Worm (Caenorhabditis elegans): ENCODE data around the gene dpf-1.

DNA sequence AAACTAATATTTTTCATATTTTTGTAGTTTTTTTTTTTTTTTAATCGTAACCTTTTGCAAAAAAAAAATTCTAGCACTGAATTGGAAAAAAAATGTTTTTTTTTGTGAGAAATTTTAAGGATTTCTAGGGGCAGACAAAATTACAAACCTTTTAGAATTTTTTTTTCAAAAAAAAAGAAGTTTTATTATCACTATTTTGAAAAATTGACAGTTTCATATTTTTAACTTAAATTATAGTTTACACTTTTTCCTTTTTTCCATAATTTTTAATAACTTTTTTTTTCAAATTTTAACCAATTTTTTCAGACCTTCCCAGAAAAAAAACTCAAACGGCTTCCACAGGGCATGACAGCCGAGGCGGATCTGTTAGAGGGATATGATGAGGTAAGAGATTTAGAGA, at the start of gene dpf-1:
- TF ChIP-seq nhr-11 (tag; optimal IDR thresholded peaks at IDR 0.05) = no peak
- TF ChIP-seq ztf-4 (tag; optimal IDR thresholded peaks at IDR 0.05) = no peak
- no peak for TF ChIP-seq pqm-1 (tag; optimal IDR thresholded peaks at IDR 0.05)
- TF ChIP-seq lin-15B (tag; optimal IDR thresholded peaks at IDR 0.05) = no peak
- TF ChIP-seq unc-39 (tag; optimal IDR thresholded peaks at IDR 0.05) = no peak
- no peak for TF ChIP-seq ceh-82 (tag; optimal IDR thresholded peaks at IDR 0.05)
- no peak for TF ChIP-seq ztf-11 (tag; optimal IDR thresholded peaks at IDR 0.05)
- no peak for TF ChIP-seq elt-2 (tag; optimal IDR thresholded peaks at IDR 0.05)
- no peak for TF ChIP-seq skn-1 (tag; optimal IDR thresholded peaks at IDR 0.05)
- TF ChIP-seq mdl-1 (tag; optimal IDR thresholded peaks at IDR 0.05) = no peak
- no peak for TF ChIP-seq elt-1 (tag; optimal IDR thresholded peaks at IDR 0.05)
- no peak for TF ChIP-seq unc-62 (GFP tag; optimal IDR thresholded peaks at IDR 0.05)
- TF ChIP-seq ama-1 (optimal IDR thresholded peaks at IDR 0.05) = no peak
- no peak for TF ChIP-seq ZK546.5 (tag; optimal IDR thresholded peaks at IDR 0.05)

Data from whole organism, L3 larva.